Worm (Caenorhabditis elegans): ENCODE measurements around the gene str-7.

str-7 gene

DNA sequence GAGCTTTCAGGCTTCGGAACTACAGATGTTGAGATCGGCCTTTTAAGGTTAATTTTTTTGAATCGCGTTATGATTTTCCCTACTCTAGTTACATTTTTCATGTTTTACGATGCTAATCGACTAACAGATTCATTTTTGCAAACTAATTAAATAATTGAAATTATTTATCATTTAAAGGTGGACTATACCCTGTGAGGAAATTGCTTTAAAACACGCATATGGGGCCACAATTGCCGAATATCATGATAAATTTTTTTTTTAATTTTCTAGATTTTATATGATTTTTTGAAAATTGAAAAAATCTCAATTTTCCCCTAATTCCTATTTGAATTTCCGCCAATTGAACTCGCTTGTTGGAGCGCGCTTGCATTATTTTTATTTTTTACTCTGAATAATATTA is 37.3 kb downstream of the str-7 start, which contains the start of gene fbxa-100:
Gene fbxa-100 (minus strand): TSS at position 101 of the 400 bp plus-strand sequence.
- no peak for TF ChIP-seq unc-120 (tag; optimal IDR thresholded peaks at IDR 0.05; ENCODE audit: poor library complexity, severe bottlenecking)
- TF ChIP-seq unc-39 (tag; optimal IDR thresholded peaks at IDR 0.05): no peak
- no peak for TF ChIP-seq nhr-28 (tag; optimal IDR thresholded peaks at IDR 0.05)
- TF ChIP-seq elt-3 (tag; optimal IDR thresholded peaks at IDR 0.05): no peak
- TF ChIP-seq ceh-83 (GFP tag; optimal IDR thresholded peaks at IDR 0.05): no peak
- no peak for TF ChIP-seq ces-1 (GFP tag; optimal IDR thresholded peaks at IDR 0.05)
- TF ChIP-seq cnd-1 (tag; optimal IDR thresholded peaks at IDR 0.05): no peak
- no peak for TF ChIP-seq mep-1 (tag; optimal IDR thresholded peaks at IDR 0.05)
- TF ChIP-seq hlh-1 (tag; optimal IDR thresholded peaks at IDR 0.05): no peak
- no peak for TF ChIP-seq nhr-237 (tag; optimal IDR thresholded peaks at IDR 0.05)
- TF ChIP-seq mab-5 (tag; optimal IDR thresholded peaks at IDR 0.05): no peak
- no peak for TF ChIP-seq unc-62 (GFP tag; optimal IDR thresholded peaks at IDR 0.05)
- no peak for TF ChIP-seq lin-32 (GFP tag; optimal IDR thresholded peaks at IDR 0.05)
- no peak for TF ChIP-seq lsy-2 (tag; optimal IDR thresholded peaks at IDR 0.05)

DNA sequence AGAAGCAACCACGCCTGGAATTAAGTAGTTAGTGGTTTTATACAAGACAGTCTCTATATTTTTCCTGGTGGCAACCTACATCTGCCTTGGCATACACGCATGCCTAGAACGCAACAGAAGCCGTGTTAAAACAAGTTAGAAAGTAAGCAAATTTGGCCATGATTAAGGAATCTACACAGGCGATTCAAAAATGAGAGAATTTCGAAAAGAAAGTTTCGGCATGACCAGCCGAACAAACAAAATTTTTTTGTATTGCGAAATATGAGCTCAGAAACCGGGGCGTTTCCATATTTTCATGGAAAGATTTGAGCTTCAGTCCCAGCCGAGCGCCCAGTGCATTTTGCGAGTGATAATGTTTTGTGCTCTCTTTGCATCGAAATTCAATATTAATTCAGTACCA is 39.2 kb downstream of the str-7 start, which contains the start of gene F14H3.15:
Gene F14H3.15 (minus strand): TSS at position 101 of the 400 bp plus-strand sequence.
- TF ChIP-seq lin-13 (tag; optimal IDR thresholded peaks at IDR 0.05): no peak

DNA sequence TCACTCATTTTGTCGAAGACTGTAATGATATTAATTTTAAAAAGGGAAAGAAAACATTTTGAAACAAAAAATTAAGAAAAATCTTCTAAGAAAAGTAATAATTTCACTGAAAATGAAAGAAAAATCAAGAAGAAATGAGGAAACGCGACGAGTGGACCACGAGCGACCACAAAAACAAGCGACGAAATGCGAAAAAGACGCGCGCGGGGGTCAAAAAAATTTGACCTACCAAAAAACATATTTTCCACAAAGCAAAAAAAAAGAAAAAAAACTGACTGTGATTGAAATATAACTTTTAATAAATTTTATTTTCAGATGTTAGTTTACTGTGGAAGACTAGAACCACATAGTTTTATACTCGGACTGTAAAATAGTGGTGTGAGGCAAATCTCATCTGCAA is 40.5 kb downstream of the str-7 start, which contains the start of gene F14H3.6:
Gene F14H3.6 (minus strand): TSS at position 22 of the 400 bp plus-strand sequence.
- no peak for TF ChIP-seq hlh-1 (tag; optimal IDR thresholded peaks at IDR 0.05)
- no peak for TF ChIP-seq pha-4 (tag; optimal IDR thresholded peaks at IDR 0.05)
- no peak for TF ChIP-seq nhr-2 (tag; optimal IDR thresholded peaks at IDR 0.05)
- no peak for TF ChIP-seq drap-1 (GFP tag; optimal IDR thresholded peaks at IDR 0.05)
- no peak for TF ChIP-seq unc-120 (tag; optimal IDR thresholded peaks at IDR 0.05; ENCODE audit: poor library complexity, severe bottlenecking)
- TF ChIP-seq zip-8 (tag; optimal IDR thresholded peaks at IDR 0.05): no peak
- no peak for TF ChIP-seq ztf-11 (tag; optimal IDR thresholded peaks at IDR 0.05)
- no peak for TF ChIP-seq mls-2 (tag; optimal IDR thresholded peaks at IDR 0.05)
- TF ChIP-seq ceh-39 (tag; optimal IDR thresholded peaks at IDR 0.05): no peak
- no peak for TF ChIP-seq elt-1 (tag; optimal IDR thresholded peaks at IDR 0.05; ENCODE audit: borderline replicate concordance, insufficient read depth)
- TF ChIP-seq elt-3 (tag; optimal IDR thresholded peaks at IDR 0.05): no peak
- no peak for TF ChIP-seq tbx-8 (GFP tag; optimal IDR thresholded peaks at IDR 0.05)
- TF ChIP-seq ces-1 (GFP tag; optimal IDR thresholded peaks at IDR 0.05): no peak
- TF ChIP-seq snpc-4 (tag; optimal IDR thresholded peaks at IDR 0.05): no peak
- no peak for TF ChIP-seq sem-2 (GFP tag; optimal IDR thresholded peaks at IDR 0.05)
- TF ChIP-seq lin-13 (tag; optimal IDR thresholded peaks at IDR 0.05): no peak

DNA sequence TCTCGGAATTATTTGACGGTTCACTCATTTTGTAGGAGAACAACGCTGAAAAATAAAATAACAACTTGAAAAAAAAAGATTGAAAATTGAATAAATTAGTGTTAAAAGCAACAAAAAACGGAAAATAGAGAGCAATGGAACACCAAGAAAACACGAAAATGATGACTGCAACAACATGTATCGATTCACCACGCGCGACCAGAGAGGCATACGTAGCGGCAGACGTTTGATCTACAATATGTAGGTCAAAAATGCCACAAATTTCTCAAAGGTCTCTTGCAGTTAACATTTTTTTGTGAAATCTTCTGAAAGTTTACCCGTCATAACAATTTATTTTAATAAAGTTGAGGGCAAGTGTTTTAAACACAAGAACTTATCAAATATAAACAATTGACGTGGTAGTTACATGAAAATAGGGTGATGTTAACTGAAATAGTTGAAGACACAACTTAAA is 42.3 kb downstream of the str-7 start, which contains the start of gene F14H3.5:
Gene F14H3.5 (minus strand): TSS at position 51 of the 454 bp plus-strand sequence.
- TF ChIP-seq ceh-43 (GFP tag; optimal IDR thresholded peaks at IDR 0.05) (no peak), flh-1 (GFP tag; optimal IDR thresholded peaks at IDR 0.05) (no peak), pha-4 (tag; optimal IDR thresholded peaks at IDR 0.05) (no peak), zip-8 (tag; optimal IDR thresholded peaks at IDR 0.05) (no peak), mls-2 (tag; optimal IDR thresholded peaks at IDR 0.05) (no peak), nhr-28 (tag; optimal IDR thresholded peaks at IDR 0.05) (no peak), unc-39 (tag; optimal IDR thresholded peaks at IDR 0.05) (no peak), tbx-8 (GFP tag; optimal IDR thresholded peaks at IDR 0.05) (no peak), M03D4.4 (tag; optimal IDR thresholded peaks at IDR 0.05) (no peak), ztf-11 (tag; optimal IDR thresholded peaks at IDR 0.05) (no peak), nhr-2 (tag; optimal IDR thresholded peaks at IDR 0.05) (no peak), lin-32 (GFP tag; optimal IDR thresholded peaks at IDR 0.05) (no peak), blmp-1 (tag; optimal IDR thresholded peaks at IDR 0.05) (no peak), nhr-237 (tag; optimal IDR thresholded peaks at IDR 0.05) (no peak), ces-1 (GFP tag; optimal IDR thresholded peaks at IDR 0.05) (no peak), mab-5 (tag; optimal IDR thresholded peaks at IDR 0.05) (no peak), lin-13 (tag; optimal IDR thresholded peaks at IDR 0.05) (no peak), hlh-1 (tag; optimal IDR thresholded peaks at IDR 0.05) (no peak)

DNA sequence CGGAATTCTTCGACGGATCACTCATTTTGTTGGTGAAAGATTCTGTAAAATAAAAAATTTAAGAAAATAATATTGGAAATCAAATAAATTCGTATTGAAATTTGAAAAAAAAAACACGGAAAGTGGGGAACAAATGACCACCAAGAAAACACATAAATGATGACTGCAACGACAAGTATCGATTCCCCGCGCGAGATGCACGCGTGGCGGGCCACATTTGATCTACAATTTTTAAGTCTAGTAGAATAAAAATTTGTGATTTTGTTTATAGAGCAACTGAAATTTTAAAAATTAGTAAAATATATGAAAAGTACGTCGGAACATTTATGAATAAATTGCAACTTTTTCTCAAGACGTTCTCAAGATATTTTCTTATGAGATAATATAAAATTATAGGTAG is 44.3 kb downstream of the str-7 start, which contains the start of gene F14H3.4:
Gene F14H3.4 (minus strand): TSS at position 42 of the 400 bp plus-strand sequence.
- TF ChIP-seq elt-1 (tag; optimal IDR thresholded peaks at IDR 0.05; ENCODE audit: borderline replicate concordance, insufficient read depth): no peak
- TF ChIP-seq lin-13 (tag; optimal IDR thresholded peaks at IDR 0.05): no peak
- no peak for TF ChIP-seq elt-3 (tag; optimal IDR thresholded peaks at IDR 0.05)
- TF ChIP-seq ces-1 (GFP tag; optimal IDR thresholded peaks at IDR 0.05): no peak
